Worm (Caenorhabditis elegans): ENCODE results near the gene F59D12.3.

F59D12.3 gene

DNA sequence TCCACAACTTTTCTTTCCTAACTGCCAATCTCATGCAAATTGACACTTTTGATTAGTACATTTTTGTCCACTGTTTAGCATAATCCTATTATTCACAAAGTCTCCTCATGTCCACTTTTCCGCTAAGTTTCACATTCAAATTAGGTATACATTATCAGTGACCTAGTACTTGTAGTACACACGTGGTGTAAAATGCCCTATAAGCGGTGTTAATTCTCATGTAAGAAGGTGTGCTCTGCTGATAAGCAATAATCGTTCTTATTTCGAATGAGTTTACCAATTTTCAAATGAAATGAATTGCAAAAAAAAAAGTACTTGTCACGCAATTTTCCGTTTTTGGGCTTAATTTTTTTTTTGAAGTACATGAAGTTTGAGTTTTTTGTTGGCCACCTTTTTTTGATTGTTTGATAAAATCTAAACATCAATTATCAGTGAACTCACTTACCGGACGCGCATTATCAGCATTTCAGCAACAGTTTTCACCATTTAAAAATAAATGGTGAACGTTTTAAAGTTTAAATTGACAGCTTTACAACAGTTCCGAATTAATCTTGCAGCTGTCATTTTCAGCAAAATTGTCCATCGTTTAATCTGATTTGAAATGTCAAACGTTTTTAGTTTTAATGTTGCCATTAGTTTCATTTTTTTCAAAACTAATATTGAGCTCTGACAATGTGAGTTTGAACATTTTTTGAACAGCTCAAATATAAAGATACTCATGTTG lies 51.9 kb downstream of the F59D12.3 start (continued):
- no peak for TF ChIP-seq T26A8.4 (GFP tag; IDR thresholded peaks at IDR 0.05)
